Worm (Caenorhabditis elegans) whole organism, mixed stage, embryonic: ENCODE data around the gene pde-2.

ENCODE experiments used
- bed-3 ChIP-seq: fragments of 200-800 bp; sonication (Bioruptor generic); optimal IDR thresholded peaks from 3 replicates; lab custom pipeline; 2018; ENCODE audit warnings: mild to moderate bottlenecking, missing genetic modification characterization, moderate library complexity, missing compliant biosample characterization
- ceh-39 ChIP-seq: fragments of 150-350 bp; optimal IDR thresholded peaks from 2 replicates; lab custom pipeline; 2014; ENCODE audit warnings: missing biosample characterization, missing genetic modification characterization
- ceh-43 ChIP-seq: fragments of 200-800 bp; sonication (Bioruptor generic); optimal IDR thresholded peaks from 2 replicates; lab custom pipeline; 2018; ENCODE audit warnings: mild to moderate bottlenecking, missing genetic modification characterization, moderate library complexity, missing compliant biosample characterization
- ceh-83 ChIP-seq: fragments of 200-800 bp; sonication (Bioruptor generic); optimal IDR thresholded peaks from 2 replicates; lab custom pipeline; 2018; ENCODE audit warnings: mild to moderate bottlenecking, missing genetic modification characterization, missing compliant biosample characterization
- ces-1 ChIP-seq: fragments of 150-350 bp; optimal IDR thresholded peaks from 2 replicates; lab custom pipeline; 2014; ENCODE audit warnings: missing biosample characterization, missing genetic modification reagents, missing genetic modification characterization
- cnd-1 ChIP-seq: fragments of 200-800 bp; sonication (Bioruptor generic); optimal IDR thresholded peaks from 2 replicates; lab custom pipeline; 2018; ENCODE audit warnings: mild to moderate bottlenecking, missing genetic modification characterization, missing compliant biosample characterization
- drap-1 ChIP-seq: fragments of 200-800 bp; sonication (Bioruptor generic); optimal IDR thresholded peaks from 3 replicates; lab custom pipeline; 2018; ENCODE audit warnings: mild to moderate bottlenecking, missing genetic modification characterization, missing compliant biosample characterization
- elt-1 ChIP-seq: sonication (generic microtip); optimal IDR thresholded peaks from 2 replicates; lab custom pipeline; 2017; ENCODE audit warnings: missing genetic modification characterization, mild to moderate bottlenecking, missing compliant biosample characterization, antibody characterized with exemption, moderate library complexity, borderline replicate concordance; ENCODE audit not compliant: insufficient read depth
- elt-3 ChIP-seq: fragments of 150-350 bp; optimal IDR thresholded peaks from 2 replicates; lab custom pipeline; 2014; ENCODE audit warnings: missing biosample characterization, missing genetic modification characterization
- flh-1 ChIP-seq: fragments of 200-800 bp; sonication (Bioruptor generic); optimal IDR thresholded peaks from 2 replicates; lab custom pipeline; 2018; ENCODE audit warnings: mild to moderate bottlenecking, missing genetic modification characterization, moderate library complexity, missing compliant biosample characterization
- ham-2 ChIP-seq: fragments of 200-800 bp; sonication (Bioruptor generic); optimal IDR thresholded peaks from 2 replicates; lab custom pipeline; 2018; ENCODE audit warnings: mild to moderate bottlenecking, missing genetic modification characterization, missing compliant biosample characterization
- hlh-1 ChIP-seq: fragments of 150-350 bp; optimal IDR thresholded peaks from 2 replicates; lab custom pipeline; 2014; ENCODE audit warnings: missing biosample characterization, missing genetic modification reagents, missing genetic modification characterization
- lin-13 ChIP-seq: fragments of 150-350 bp; optimal IDR thresholded peaks from 2 replicates; lab custom pipeline; 2014; ENCODE audit warnings: missing biosample characterization, missing genetic modification characterization
- lin-32 ChIP-seq: fragments of 200-800 bp; sonication (Bioruptor generic); optimal IDR thresholded peaks from 2 replicates; lab custom pipeline; 2018; ENCODE audit warnings: mild to moderate bottlenecking, missing genetic modification characterization, missing compliant biosample characterization
- lsy-2 ChIP-seq: fragments of 150-350 bp; optimal IDR thresholded peaks from 2 replicates; lab custom pipeline; 2014; ENCODE audit warnings: missing biosample characterization, missing genetic modification characterization
- mab-5 ChIP-seq: fragments of 150-350 bp; optimal IDR thresholded peaks from 2 replicates; lab custom pipeline; 2014; ENCODE audit warnings: missing biosample characterization, missing genetic modification characterization
- mep-1 ChIP-seq: fragments of 150-350 bp; optimal IDR thresholded peaks from 2 replicates; lab custom pipeline; 2017; ENCODE audit warnings: missing biosample characterization, missing genetic modification reagents, missing genetic modification characterization, inconsistent platforms
- mls-2 ChIP-seq: sonication (generic microtip); optimal IDR thresholded peaks from 2 replicates; lab custom pipeline; 2016; ENCODE audit warnings: mild to moderate bottlenecking, missing genetic modification characterization, moderate library complexity, missing compliant biosample characterization
- nhr-12 ChIP-seq: fragments of 150-350 bp; optimal IDR thresholded peaks from 2 replicates; lab custom pipeline; 2014; ENCODE audit warnings: missing biosample characterization, missing genetic modification characterization
- nhr-2 ChIP-seq: fragments of 150-350 bp; optimal IDR thresholded peaks from 2 replicates; lab custom pipeline; 2014; ENCODE audit warnings: missing biosample characterization, missing genetic modification characterization
- nhr-237 ChIP-seq: fragments of 150-350 bp; optimal IDR thresholded peaks from 2 replicates; lab custom pipeline; 2014; ENCODE audit warnings: missing biosample characterization, missing genetic modification characterization
- nhr-28 ChIP-seq: fragments of 150-350 bp; optimal IDR thresholded peaks from 2 replicates; lab custom pipeline; 2014; ENCODE audit warnings: missing biosample characterization, missing genetic modification characterization
- nhr-76 ChIP-seq: sonication (generic microtip); optimal IDR thresholded peaks from 2 replicates; lab custom pipeline; 2017; ENCODE audit warnings: missing biosample characterization, missing genetic modification characterization
- pha-4 ChIP-seq: fragments of 150-350 bp; optimal IDR thresholded peaks from 2 replicates; lab custom pipeline; 2018; ENCODE audit warnings: missing biosample characterization, missing genetic modification reagents, missing genetic modification characterization
- sem-2 ChIP-seq: fragments of 200-800 bp; sonication (Bioruptor generic); optimal IDR thresholded peaks from 2 replicates; lab custom pipeline; 2018; ENCODE audit warnings: mild to moderate bottlenecking, missing genetic modification characterization, missing compliant biosample characterization
- snpc-4 ChIP-seq: fragments of 150-350 bp; optimal IDR thresholded peaks from 2 replicates; lab custom pipeline; 2014; ENCODE audit warnings: missing biosample characterization, missing genetic modification characterization
- sptf-1 ChIP-seq: sonication (generic microtip); optimal IDR thresholded peaks from 2 replicates; lab custom pipeline; 2017; ENCODE audit warnings: mild to moderate bottlenecking, missing genetic modification characterization, moderate library complexity, missing compliant biosample characterization
- tbx-8 ChIP-seq: fragments of 200-800 bp; sonication (Bioruptor generic); optimal IDR thresholded peaks from 2 replicates; lab custom pipeline; 2018; ENCODE audit warnings: mild to moderate bottlenecking, missing genetic modification characterization, moderate library complexity, missing compliant biosample characterization
- unc-39 ChIP-seq: fragments of 150-350 bp; optimal IDR thresholded peaks from 2 replicates; lab custom pipeline; 2014; ENCODE audit warnings: missing biosample characterization, missing genetic modification characterization
- unc-62 ChIP-seq: fragments of 150-350 bp; optimal IDR thresholded peaks from 2 replicates; lab custom pipeline; 2014; ENCODE audit warnings: missing biosample characterization, missing genetic modification reagents, missing genetic modification characterization
- zip-8 ChIP-seq: fragments of 150-350 bp; optimal IDR thresholded peaks from 2 replicates; lab custom pipeline; 2014; ENCODE audit warnings: missing biosample characterization, missing genetic modification characterization
- ztf-11 ChIP-seq: fragments of 150-350 bp; optimal IDR thresholded peaks from 2 replicates; lab custom pipeline; 2014; ENCODE audit warnings: missing biosample characterization, missing genetic modification characterization

pde-2 gene

ce11 chrIII:8962475-8962874 is 19.2 kb downstream of the pde-2 start:
- no peak for TF ChIP-seq hlh-1 (tag; lab: Kevin White, UChicago)
- no peak for TF ChIP-seq unc-39 (tag; lab: Kevin White, UChicago)
- TF ChIP-seq sptf-1: peak; percentile 21
- TF ChIP-seq tbx-8 (GFP tag; lab: Kevin White, UChicago): no peak
- TF ChIP-seq cnd-1 (tag; lab: Kevin White, UChicago): peak; percentile 40
- TF ChIP-seq mls-2: no peak
- TF ChIP-seq unc-62 (GFP tag; lab: Kevin White, UChicago): no peak
- TF ChIP-seq, all 35 proteins: peak for 2

ce11 chrIII:8961993-8962392 is 19.7 kb downstream of the pde-2 start, which contains the start of gene grl-25:
TSS of gene grl-25 (plus strand) at chrIII:8962293.
- no peak for TF ChIP-seq unc-39 (tag; lab: Kevin White, UChicago)
- TF ChIP-seq mep-1 (tag; lab: Kevin White, UChicago): no peak
- no peak for TF ChIP-seq drap-1 (GFP tag; lab: Kevin White, UChicago)
- TF ChIP-seq, all 35 proteins: peak for 0

ce11 chrIII:8960664-8961063 is 21.0 kb downstream of the pde-2 start, which contains the start of gene ZK643.6:
TSS of gene ZK643.6 (minus strand) at chrIII:8960764.
- TF ChIP-seq ham-2 (no peak), lin-32 (GFP tag; lab: Kevin White, UChicago) (no peak), lsy-2 (tag; lab: Kevin White, UChicago) (no peak), zip-8 (tag; lab: Kevin White, UChicago) (peak; percentile 29), elt-1 (tag; lab: Kevin White, UChicago) (no peak)
- TF ChIP-seq, all 35 proteins: peak for 1

ce11 chrIII:8956146-8956646 is 25.5 kb downstream of the pde-2 start, which contains the start of the genes ZK643.5 and ZK643.2:
TSS of gene ZK643.5 (minus strand) at chrIII:8956196.
TSS of gene ZK643.2 (plus strand) at chrIII:8956540.
- no peak for TF ChIP-seq lin-32 (GFP tag; lab: Kevin White, UChicago)
- no peak for TF ChIP-seq nhr-76
- TF ChIP-seq nhr-28 (tag; lab: Kevin White, UChicago): no peak
- no peak for TF ChIP-seq nhr-237 (tag; lab: Kevin White, UChicago)
- peak; percentile 69 for TF ChIP-seq mep-1 (tag; lab: Kevin White, UChicago)
- TF ChIP-seq flh-1 (GFP tag; lab: Kevin White, UChicago): no peak
- no peak for TF ChIP-seq nhr-12
- no peak for TF ChIP-seq hlh-1 (tag; lab: Kevin White, UChicago)
- TF ChIP-seq ztf-11 (tag; lab: Kevin White, UChicago): no peak
- TF ChIP-seq ceh-39: peak; percentile 97
- no peak for TF ChIP-seq sem-2 (GFP tag; lab: Kevin White, UChicago)
- TF ChIP-seq ham-2: no peak
- TF ChIP-seq unc-39 (tag; lab: Kevin White, UChicago): no peak
- TF ChIP-seq snpc-4 (tag; lab: Kevin White, UChicago): no peak
- TF ChIP-seq cnd-1 (tag; lab: Kevin White, UChicago): no peak
- TF ChIP-seq elt-1 (tag; lab: Kevin White, UChicago): no peak
- no peak for TF ChIP-seq tbx-8 (GFP tag; lab: Kevin White, UChicago)
- peak; percentile 64 for TF ChIP-seq ces-1 (GFP tag; lab: Kevin White, UChicago)
- TF ChIP-seq pha-4 (tag; lab: Kevin White, UChicago): peak; percentile 15
- no peak for TF ChIP-seq mls-2
- no peak for TF ChIP-seq bed-3 (GFP tag; lab: Kevin White, UChicago)
- TF ChIP-seq ceh-83 (GFP tag; lab: Kevin White, UChicago): no peak
- no peak for TF ChIP-seq unc-62 (GFP tag; lab: Kevin White, UChicago)
- peak; percentile 94 for TF ChIP-seq lsy-2 (tag; lab: Kevin White, UChicago)
- peak; percentile 23 for TF ChIP-seq lin-13
- TF ChIP-seq sptf-1: no peak
- no peak for TF ChIP-seq nhr-2 (tag; lab: Kevin White, UChicago)
- TF ChIP-seq zip-8 (tag; lab: Kevin White, UChicago): no peak

ce11 chrIII:8955536-8955935 is 26.2 kb downstream of the pde-2 start:
- TF ChIP-seq ces-1 (GFP tag; lab: Kevin White, UChicago) (no peak), nhr-12 (no peak)

- no peak for TF ChIP-seq mab-5
- no peak for TF ChIP-seq unc-39 (tag; lab: Kevin White, UChicago)
- no peak for TF ChIP-seq elt-3 (tag; lab: Kevin White, UChicago)
- no peak for TF ChIP-seq nhr-28 (tag; lab: Kevin White, UChicago)
- TF ChIP-seq lin-13: no peak
- TF ChIP-seq ceh-43 (GFP tag; lab: Kevin White, UChicago): no peak
- TF ChIP-seq ham-2: no peak
These were observed 32.5 kb downstream of the pde-2 start for ce11 chrIII:8949147-8949546.
